Worm (Caenorhabditis elegans): ENCODE data around the gene C49F8.3.

DNA sequence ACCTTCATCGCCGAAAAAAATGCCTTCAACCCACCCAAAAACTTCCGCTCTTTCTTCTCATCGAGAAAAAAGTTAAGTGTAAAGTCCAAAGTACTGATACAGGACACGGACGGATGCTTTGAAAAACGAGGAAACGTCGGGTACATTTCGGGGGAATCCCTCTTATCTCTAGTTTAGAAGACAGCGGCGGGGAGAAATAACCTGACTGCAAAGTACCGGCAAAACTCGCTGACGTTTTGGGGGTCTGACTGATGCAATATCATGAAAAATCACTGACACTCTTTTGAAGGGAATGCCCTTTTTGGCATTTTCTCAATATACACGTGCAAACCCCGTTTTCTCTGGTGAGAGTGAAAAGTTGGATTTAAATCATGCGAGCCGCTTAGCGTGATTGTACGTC, 30.9 kb downstream of the C49F8.3 start:
- no peak for TF ChIP-seq scrt-1 (GFP tag; IDR thresholded peaks at IDR 0.05)
- no peak for TF ChIP-seq aly-1 (tag; optimal IDR thresholded peaks at IDR 0.05)
- TF ChIP-seq ets-7 (tag; optimal IDR thresholded peaks at IDR 0.05), result no peak
- no peak for TF ChIP-seq F13C5.2 (tag; optimal IDR thresholded peaks at IDR 0.05)
- no peak for TF ChIP-seq flt-1 (GFP tag; IDR thresholded peaks at IDR 0.05)
- no peak for TF ChIP-seq ama-1 (optimal IDR thresholded peaks at IDR 0.05)
- TF ChIP-seq tra-4 (tag; optimal IDR thresholded peaks at IDR 0.05), result no peak
- no peak for TF ChIP-seq hmg-4 (GFP tag; optimal IDR thresholded peaks at IDR 0.05)
- no peak for TF ChIP-seq pes-1 (GFP tag; IDR thresholded peaks at IDR 0.05)

Data from whole organism, early embryonic.